Worm (Caenorhabditis elegans) whole organism, L1 larva: ENCODE data around the gene txt-3.
A peak's percentile ranks its signal among the peaks of the same experiment; 100 is the strongest.

Source experiments
- C04F5.9 ChIP-seq: sonication (generic microtip); optimal IDR thresholded peaks from 2 replicates; lab custom pipeline; 2016; ENCODE audit warnings: missing genetic modification characterization, missing compliant biosample characterization
- C34B4.2 ChIP-seq: sonication (generic microtip); optimal IDR thresholded peaks from 2 replicates; lab custom pipeline; 2017; ENCODE audit warnings: mild to moderate bottlenecking, missing genetic modification characterization, missing compliant biosample characterization
- aha-1 ChIP-seq: fragments of 150-350 bp; optimal IDR thresholded peaks from 2 replicates; lab custom pipeline; 2014; ENCODE audit warnings: missing biosample characterization, missing genetic modification characterization
- ama-1 ChIP-seq: fragments of 150-350 bp; optimal IDR thresholded peaks from 2 replicates; lab custom pipeline; 2014
- ceh-63 ChIP-seq: fragments of 200-800 bp; sonication (Bioruptor generic); optimal IDR thresholded peaks from 2 replicates; lab custom pipeline; 2018; ENCODE audit warnings: mild to moderate bottlenecking, missing genetic modification characterization, missing compliant biosample characterization
- ces-1 ChIP-seq: fragments of 150-350 bp; optimal IDR thresholded peaks from 2 replicates; lab custom pipeline; 2014; ENCODE audit warnings: missing biosample characterization, missing genetic modification reagents, missing genetic modification characterization
- dsc-1 ChIP-seq: sonication (generic microtip); optimal IDR thresholded peaks from 2 replicates; lab custom pipeline; 2016; ENCODE audit warnings: mild to moderate bottlenecking, missing genetic modification characterization, missing compliant biosample characterization
- egl-13 ChIP-seq: sonication (generic microtip); optimal IDR thresholded peaks from 2 replicates; lab custom pipeline; 2016; ENCODE audit warnings: missing genotype, missing genetic modification reagents, missing genetic modification characterization, missing compliant biosample characterization
- elt-2 ChIP-seq: sonication (generic microtip); optimal IDR thresholded peaks from 2 replicates; lab custom pipeline; 2016; ENCODE audit warnings: missing genetic modification characterization, mild to moderate bottlenecking, inconsistent platforms, missing compliant biosample characterization, missing genetic modification reagents
- ets-5 ChIP-seq: fragments of 200-800 bp; sonication (Bioruptor generic); IDR thresholded peaks from 2 replicates; pipeline ENCODE4 v1.3.6; 2022; ENCODE audit warnings: missing genetic modification characterization, missing compliant biosample characterization
- fkh-4 ChIP-seq: sonication (generic microtip); optimal IDR thresholded peaks from 2 replicates; lab custom pipeline; 2016; ENCODE audit warnings: missing compliant biosample characterization, missing genetic modification characterization, borderline replicate concordance
- fkh-8 ChIP-seq: sonication (generic microtip); optimal IDR thresholded peaks from 2 replicates; lab custom pipeline; 2016; ENCODE audit warnings: mild to moderate bottlenecking, missing genetic modification characterization, missing compliant biosample characterization
- hpl-2 ChIP-seq: fragments of 150-350 bp; optimal IDR thresholded peaks from 2 replicates; lab custom pipeline; 2014; ENCODE audit warnings: missing biosample characterization, missing genetic modification reagents, missing genetic modification characterization
- irx-1 ChIP-seq: sonication (generic microtip); optimal IDR thresholded peaks from 2 replicates; lab custom pipeline; 2016; ENCODE audit warnings: missing genetic modification characterization, missing compliant biosample characterization
- jun-1 ChIP-seq: fragments of 150-350 bp; optimal IDR thresholded peaks from 2 replicates; lab custom pipeline; 2014; ENCODE audit warnings: missing biosample characterization, missing genetic modification reagents, missing genetic modification characterization
- lin-14 ChIP-seq: fragments of 200-800 bp; sonication (Bioruptor generic); optimal IDR thresholded peaks from 2 replicates; lab custom pipeline; 2018; ENCODE audit warnings: mild to moderate bottlenecking, missing genetic modification characterization, moderate library complexity, missing compliant biosample characterization
- lin-15B ChIP-seq: fragments of 150-350 bp; sonication (generic microtip); optimal IDR thresholded peaks from 3 replicates; lab custom pipeline; 2014; ENCODE audit warnings: missing biosample characterization, missing genetic modification characterization
- lin-39 ChIP-seq: fragments of 150-350 bp; optimal IDR thresholded peaks from 2 replicates; lab custom pipeline; 2014; ENCODE audit warnings: missing biosample characterization, missing genetic modification reagents, missing genetic modification characterization
- lir-3 ChIP-seq: sonication (generic microtip); optimal IDR thresholded peaks from 2 replicates; lab custom pipeline; 2016; ENCODE audit warnings: mild to moderate bottlenecking, missing genetic modification characterization, moderate library complexity, missing compliant biosample characterization; ENCODE audit not compliant: poor library complexity
- mdl-1 ChIP-seq, 2 experiments: fragments of 150-350 bp; optimal IDR thresholded peaks; 2 replicates each; lab custom pipeline; 2014 to 2017; ENCODE audit warnings: missing biosample characterization in 2 of 2, missing genetic modification characterization in 2 of 2, inconsistent platforms in 1 of 2
- mef-2 ChIP-seq: fragments of 150-350 bp; optimal IDR thresholded peaks from 2 replicates; lab custom pipeline; 2014; ENCODE audit warnings: missing biosample characterization, missing genetic modification characterization
- nhr-19 ChIP-seq: fragments of 200-800 bp; sonication (Bioruptor generic); conservative IDR thresholded peaks from 2 replicates; pipeline ENCODE4 v1.3.6; 2022; ENCODE audit warnings: missing genetic modification characterization, missing compliant biosample characterization
- nhr-20 ChIP-seq: sonication (generic microtip); optimal IDR thresholded peaks from 2 replicates; lab custom pipeline; 2016; ENCODE audit warnings: mild to moderate bottlenecking, missing genetic modification characterization, missing compliant biosample characterization
- nhr-77 ChIP-seq: fragments of 150-350 bp; optimal IDR thresholded peaks from 2 replicates; lab custom pipeline; 2014; ENCODE audit warnings: missing biosample characterization, missing genetic modification characterization
- nhr-84 ChIP-seq: sonication (generic microtip); optimal IDR thresholded peaks from 2 replicates; lab custom pipeline; 2017; ENCODE audit warnings: missing biosample characterization, missing genetic modification characterization
- pax-3 ChIP-seq: fragments of 200-800 bp; sonication (Bioruptor generic); optimal IDR thresholded peaks from 2 replicates; lab custom pipeline; 2018; ENCODE audit warnings: mild to moderate bottlenecking, missing genetic modification characterization, moderate library complexity, missing compliant biosample characterization
- rnt-1 ChIP-seq: sonication (generic microtip); optimal IDR thresholded peaks from 2 replicates; lab custom pipeline; 2016; ENCODE audit warnings: mild to moderate bottlenecking, missing genetic modification characterization, moderate library complexity, missing compliant biosample characterization
- snpc-4 ChIP-seq: fragments of 150-350 bp; optimal IDR thresholded peaks from 2 replicates; lab custom pipeline; 2014; ENCODE audit warnings: missing biosample characterization, missing genetic modification characterization
- snu-23 ChIP-seq: sonication (generic microtip); optimal IDR thresholded peaks from 2 replicates; lab custom pipeline; 2016; ENCODE audit warnings: missing genetic modification characterization, missing compliant biosample characterization
- sox-4 ChIP-seq: sonication (generic microtip); optimal IDR thresholded peaks from 2 replicates; lab custom pipeline; 2016; ENCODE audit warnings: missing genetic modification characterization, missing compliant biosample characterization
- sptf-1 ChIP-seq: fragments of 150-350 bp; optimal IDR thresholded peaks from 2 replicates; lab custom pipeline; 2014; ENCODE audit warnings: missing biosample characterization, missing genetic modification characterization
- tbx-2 ChIP-seq: sonication (generic microtip); optimal IDR thresholded peaks from 2 replicates; lab custom pipeline; 2016; ENCODE audit warnings: missing genetic modification characterization, missing compliant biosample characterization
- unc-30 ChIP-seq: sonication (generic microtip); optimal IDR thresholded peaks from 2 replicates; lab custom pipeline; 2017; ENCODE audit warnings: missing biosample characterization, missing genetic modification characterization
- unc-86 ChIP-seq: sonication (generic microtip); optimal IDR thresholded peaks from 2 replicates; lab custom pipeline; 2016; ENCODE audit warnings: missing genetic modification characterization, missing compliant biosample characterization
- unc-98 ChIP-seq: fragments of 200-800 bp; sonication (Bioruptor generic); IDR thresholded peaks from 2 replicates; pipeline ENCODE4 v1.3.6; 2022; ENCODE audit warnings: missing genetic modification characterization, missing compliant biosample characterization
- xbp-1 ChIP-seq: sonication (generic microtip); optimal IDR thresholded peaks from 2 replicates; lab custom pipeline; 2016; ENCODE audit warnings: missing genetic modification characterization, missing compliant biosample characterization
- zip-4 ChIP-seq: fragments of 200-800 bp; sonication (Bioruptor generic); optimal IDR thresholded peaks from 2 replicates; lab custom pipeline; 2018; ENCODE audit warnings: mild to moderate bottlenecking, missing genetic modification characterization, moderate library complexity, missing compliant biosample characterization

The txt-3 gene

ce11 chrIV:4934103-4934502 lies 29.7 kb upstream of the txt-3 start, which contains the start of gene str-153:
Gene str-153 (plus strand): TSS chrIV:4934403.
- no peak for TF ChIP-seq ets-5
- no peak for TF ChIP-seq mdl-1 (tag; optimal IDR thresholded peaks at IDR 0.05; lab: Kevin White, UChicago)
- no peak for TF ChIP-seq snpc-4 (tag; lab: Kevin White, UChicago)

- TF ChIP-seq dsc-1 (tag; lab: Kevin White, UChicago) (no peak), lin-14 (GFP tag; lab: Kevin White, UChicago) (no peak), lin-15B (tag; lab: Kevin White, UChicago) (no peak), ces-1 (GFP tag; lab: Kevin White, UChicago) (no peak), elt-2 (tag; lab: Kevin White, UChicago) (peak; percentile 56), unc-98 (GFP tag; lab: Robert Waterston, UW) (no peak)
These were observed 26.1 kb upstream of the txt-3 start, which contains the start of gene fbxa-86 for ce11 chrIV:4937647-4938046. Gene fbxa-86 (minus strand): TSS chrIV:4938013.

ce11 chrIV:4938664-4939063 lies 25.1 kb upstream of the txt-3 start, which contains the start of gene str-168:
Gene str-168 (plus strand): TSS chrIV:4938964.
- TF ChIP-seq nhr-77 (no peak), nhr-84 (no peak), fkh-4 (no peak), C34B4.2 (no peak), lin-39 (tag; lab: Kevin White, UChicago) (no peak), snu-23 (GFP tag; lab: Kevin White, UChicago) (no peak), mef-2 (tag; lab: Kevin White, UChicago) (no peak), sptf-1 (tag; lab: Kevin White, UChicago) (no peak), C04F5.9 (tag; lab: Kevin White, UChicago) (no peak), fkh-8 (no peak), hpl-2 (no peak), ceh-63 (GFP tag; lab: Kevin White, UChicago) (no peak), rnt-1 (no peak), nhr-19 (no peak)

- TF ChIP-seq nhr-20 (tag; lab: Kevin White, UChicago) (no peak), dsc-1 (tag; lab: Kevin White, UChicago) (no peak), unc-30 (tag; lab: Kevin White, UChicago) (no peak), jun-1 (tag; lab: Kevin White, UChicago) (no peak), hpl-2 (no peak), lin-39 (tag; lab: Kevin White, UChicago) (no peak), nhr-19 (no peak), irx-1 (tag; lab: Kevin White, UChicago) (no peak), egl-13 (no peak), tbx-2 (no peak)
These were observed 22.1 kb upstream of the txt-3 start, which contains the start of gene Y9C9A.5 for ce11 chrIV:4941681-4942080. Gene Y9C9A.5 (plus strand): TSS chrIV:4941981.

- TF ChIP-seq sox-4 (tag; lab: Kevin White, UChicago) = no peak
- TF ChIP-seq fkh-8 = peak; percentile 17
These were observed 18.0 kb upstream of the txt-3 start, which contains the start of gene str-169 for ce11 chrIV:4945771-4946170. Gene str-169 (plus strand): TSS chrIV:4946071.

- peak; percentile 39 for TF ChIP-seq fkh-8
- no peak for TF ChIP-seq xbp-1 (tag; lab: Kevin White, UChicago)
- TF ChIP-seq sox-4 (tag; lab: Kevin White, UChicago) = peak; percentile 44
- TF ChIP-seq pax-3 (tag; lab: Kevin White, UChicago) = peak; percentile 39
- TF ChIP-seq nhr-19 = no peak
- no peak for TF ChIP-seq lir-3
- TF ChIP-seq lin-39 (tag; lab: Kevin White, UChicago) = no peak
- TF ChIP-seq ama-1 (lab: Kevin White, UChicago) = no peak
- no peak for TF ChIP-seq zip-4 (GFP tag; lab: Kevin White, UChicago)
- TF ChIP-seq C04F5.9 (tag; lab: Kevin White, UChicago) = no peak
- TF ChIP-seq dsc-1 (tag; lab: Kevin White, UChicago) = peak; percentile 55
- no peak for TF ChIP-seq unc-86
- TF ChIP-seq aha-1 (tag; lab: Kevin White, UChicago) = no peak
These were observed 9.9 kb upstream of the txt-3 start, which contains the start of gene str-163 for ce11 chrIV:4953887-4954286. Gene str-163 (plus strand): TSS chrIV:4954187.
